Worm (Caenorhabditis elegans): ENCODE data around the gene lgc-17.
A peak's percentile ranks its signal among the peaks of the same experiment; 100 is the strongest.

lgc-17 gene

DNA sequence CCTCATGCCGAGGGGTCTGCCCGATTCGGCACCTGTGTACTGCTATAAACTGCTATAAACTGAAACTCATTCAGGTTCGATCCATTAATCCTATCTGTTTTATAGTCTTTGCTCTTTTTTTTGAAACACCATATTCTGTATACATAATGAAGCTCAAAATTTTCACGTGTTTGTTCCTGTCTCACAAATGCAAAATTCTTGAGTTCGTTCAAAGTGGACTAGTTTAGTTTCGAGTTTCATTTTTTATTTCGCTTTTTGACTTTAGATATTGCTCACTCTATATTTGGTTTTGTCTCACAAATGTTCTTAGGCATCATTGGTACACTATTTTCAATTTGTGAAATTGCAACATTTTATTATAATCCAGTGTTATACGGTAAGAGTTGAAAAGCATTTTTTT is at the start of gene lgc-17:
lgc-17 (plus strand) TSS at position 301 of the 400 bp plus-strand sequence.
- TF ChIP-seq aly-1 (tag; optimal IDR thresholded peaks at IDR 0.05) (no peak), ets-7 (tag; optimal IDR thresholded peaks at IDR 0.05) (no peak), ceh-36 (tag; optimal IDR thresholded peaks at IDR 0.05) (no peak), ama-1 (optimal IDR thresholded peaks at IDR 0.05) (no peak), F13C5.2 (tag; optimal IDR thresholded peaks at IDR 0.05) (no peak), ceh-13 (GFP tag; optimal IDR thresholded peaks at IDR 0.05) (no peak)

DNA sequence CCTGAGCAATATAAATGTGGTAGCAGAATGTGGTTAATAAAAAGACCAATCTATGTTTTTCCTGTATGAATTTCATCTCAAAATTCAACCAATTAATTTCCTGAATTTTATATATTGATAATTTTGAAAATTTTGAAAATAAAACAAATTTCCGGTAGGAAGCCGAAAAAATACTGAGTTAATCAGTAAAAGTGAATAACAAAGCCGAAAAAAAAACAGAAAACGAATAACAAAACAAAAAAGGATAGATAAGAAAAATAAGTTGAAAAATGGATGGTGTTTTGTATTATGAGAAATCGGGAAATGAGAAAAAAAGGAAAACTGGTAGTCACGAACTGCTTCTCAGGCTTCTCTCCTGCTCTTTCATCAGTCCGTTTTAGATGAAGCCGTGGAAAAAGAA is 47.6 kb upstream of the lgc-17 start, which contains the start of gene tmem-145:
tmem-145 (minus strand) TSS at position 101 of the 400 bp plus-strand sequence.
- no peak for TF ChIP-seq tbx-11 (GFP tag; IDR thresholded peaks at IDR 0.05)
- TF ChIP-seq hnd-1 (tag; optimal IDR thresholded peaks at IDR 0.05): no peak
- TF ChIP-seq ets-7 (tag; optimal IDR thresholded peaks at IDR 0.05): no peak
- no peak for TF ChIP-seq hmbx-1 (tag; optimal IDR thresholded peaks at IDR 0.05)
- TF ChIP-seq F13C5.2 (tag; optimal IDR thresholded peaks at IDR 0.05): no peak
- no peak for TF ChIP-seq aly-1 (tag; optimal IDR thresholded peaks at IDR 0.05)
- TF ChIP-seq tra-4 (tag; optimal IDR thresholded peaks at IDR 0.05): no peak
- TF ChIP-seq hmg-4 (GFP tag; optimal IDR thresholded peaks at IDR 0.05): no peak
- no peak for TF ChIP-seq pes-1 (GFP tag; IDR thresholded peaks at IDR 0.05)
- no peak for TF ChIP-seq ceh-13 (GFP tag; optimal IDR thresholded peaks at IDR 0.05)
- no peak for TF ChIP-seq tbx-37 (GFP tag; conservative IDR thresholded peaks at IDR 0.05)
- no peak for TF ChIP-seq scrt-1 (GFP tag; IDR thresholded peaks at IDR 0.05)
- no peak for TF ChIP-seq ama-1 (optimal IDR thresholded peaks at IDR 0.05)
- TF ChIP-seq ceh-36 (tag; optimal IDR thresholded peaks at IDR 0.05): no peak

DNA sequence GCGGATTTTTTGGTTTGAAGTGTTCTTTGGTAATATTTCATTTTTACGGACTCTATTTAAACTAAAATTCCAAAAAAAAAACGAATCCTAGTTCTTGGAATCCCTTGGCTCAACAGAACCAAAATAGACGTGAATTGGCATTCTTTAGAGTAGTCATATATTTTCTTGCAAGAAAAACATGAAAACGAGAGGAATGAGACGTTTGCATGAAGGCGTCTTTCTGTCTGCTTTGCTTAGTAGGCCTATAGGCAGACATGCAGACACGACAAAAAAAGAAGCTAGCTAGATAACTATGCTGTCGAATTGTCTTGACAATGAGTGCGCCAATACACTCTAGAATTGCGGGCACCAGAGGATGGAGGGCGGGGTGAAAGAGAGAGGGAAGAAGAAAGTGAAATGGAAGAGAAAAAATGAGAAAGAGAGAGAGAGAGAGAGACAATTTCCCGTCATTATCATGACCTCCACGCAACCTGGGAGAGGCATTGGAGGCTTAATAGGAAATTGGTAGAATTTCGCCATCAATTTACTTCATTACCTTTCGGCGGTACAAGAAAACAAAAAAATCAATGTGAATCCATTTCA is 40.7 kb upstream of the lgc-17 start:
- TF ChIP-seq ets-7 (tag; optimal IDR thresholded peaks at IDR 0.05): no peak
- TF ChIP-seq ama-1 (optimal IDR thresholded peaks at IDR 0.05): no peak
- no peak for TF ChIP-seq hmg-4 (GFP tag; optimal IDR thresholded peaks at IDR 0.05)
- no peak for TF ChIP-seq B0310.2 (tag; optimal IDR thresholded peaks at IDR 0.05)
- no peak for TF ChIP-seq flt-1 (GFP tag; IDR thresholded peaks at IDR 0.05)
- no peak for TF ChIP-seq hnd-1 (tag; optimal IDR thresholded peaks at IDR 0.05)
- TF ChIP-seq pes-1 (GFP tag; IDR thresholded peaks at IDR 0.05): no peak
- no peak for TF ChIP-seq F13C5.2 (tag; optimal IDR thresholded peaks at IDR 0.05)
- no peak for TF ChIP-seq scrt-1 (GFP tag; IDR thresholded peaks at IDR 0.05)

DNA sequence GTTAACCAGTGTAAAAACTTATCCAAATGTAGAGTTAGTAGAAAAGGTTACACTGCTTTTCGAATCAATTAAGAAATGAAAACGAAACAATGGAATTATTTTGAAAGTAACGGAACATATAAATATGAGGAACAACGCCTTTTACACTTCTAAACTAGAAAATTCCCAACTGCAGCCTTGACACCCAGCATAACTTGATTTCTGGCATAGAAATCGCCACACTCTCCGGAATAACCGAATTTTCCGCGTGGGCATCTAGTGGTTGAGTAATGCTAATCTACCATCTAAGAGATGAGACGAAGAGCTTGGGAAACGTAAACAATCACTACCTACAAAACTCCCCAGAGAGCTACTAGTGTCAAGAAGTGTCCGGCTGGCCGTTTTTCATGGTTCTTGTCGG is 40.1 kb upstream of the lgc-17 start:
- TF ChIP-seq hmbx-1 (tag; optimal IDR thresholded peaks at IDR 0.05) (no peak), ets-7 (tag; optimal IDR thresholded peaks at IDR 0.05) (no peak), B0310.2 (tag; optimal IDR thresholded peaks at IDR 0.05) (no peak), ceh-36 (tag; optimal IDR thresholded peaks at IDR 0.05) (no peak), scrt-1 (GFP tag; IDR thresholded peaks at IDR 0.05) (no peak), F13C5.2 (tag; optimal IDR thresholded peaks at IDR 0.05) (no peak), ceh-13 (GFP tag; optimal IDR thresholded peaks at IDR 0.05) (no peak), flt-1 (GFP tag; IDR thresholded peaks at IDR 0.05) (no peak), sea-1 (GFP tag; conservative IDR thresholded peaks at IDR 0.05) (no peak), ama-1 (optimal IDR thresholded peaks at IDR 0.05) (no peak), hmg-4 (GFP tag; optimal IDR thresholded peaks at IDR 0.05) (no peak), aly-1 (tag; optimal IDR thresholded peaks at IDR 0.05) (no peak), hnd-1 (tag; optimal IDR thresholded peaks at IDR 0.05) (no peak), tra-4 (tag; optimal IDR thresholded peaks at IDR 0.05) (no peak), tbx-11 (GFP tag; IDR thresholded peaks at IDR 0.05) (no peak)

DNA sequence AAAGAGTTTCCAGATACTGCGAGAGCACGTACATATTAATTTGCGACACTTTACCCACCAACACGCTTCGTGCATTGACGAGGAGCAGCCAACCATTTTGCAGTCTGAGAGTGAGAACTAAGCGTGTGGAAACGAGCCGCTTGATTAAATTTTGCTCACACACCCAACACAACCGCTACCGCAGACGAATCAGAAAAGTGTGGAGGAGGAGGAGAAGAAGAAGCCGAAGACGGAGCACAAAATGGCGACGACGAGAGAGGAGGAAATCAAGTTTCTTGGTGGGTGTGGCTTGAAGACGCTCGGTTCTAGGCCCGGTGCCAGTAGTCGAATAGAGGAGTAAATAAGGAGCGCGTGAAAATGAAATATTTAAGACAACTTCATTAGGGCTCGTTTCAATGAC is 38.6 kb upstream of the lgc-17 start:
- no peak for TF ChIP-seq aly-1 (tag; optimal IDR thresholded peaks at IDR 0.05)
- no peak for TF ChIP-seq scrt-1 (GFP tag; IDR thresholded peaks at IDR 0.05)
- no peak for TF ChIP-seq F13C5.2 (tag; optimal IDR thresholded peaks at IDR 0.05)
- TF ChIP-seq ama-1 (optimal IDR thresholded peaks at IDR 0.05): no peak
- TF ChIP-seq tra-4 (tag; optimal IDR thresholded peaks at IDR 0.05): no peak
- TF ChIP-seq ceh-36 (tag; optimal IDR thresholded peaks at IDR 0.05): no peak
- TF ChIP-seq ets-7 (tag; optimal IDR thresholded peaks at IDR 0.05): no peak
- TF ChIP-seq B0310.2 (tag; optimal IDR thresholded peaks at IDR 0.05): no peak
- no peak for TF ChIP-seq flt-1 (GFP tag; IDR thresholded peaks at IDR 0.05)
- TF ChIP-seq hmg-4 (GFP tag; optimal IDR thresholded peaks at IDR 0.05): no peak
- TF ChIP-seq ceh-13 (GFP tag; optimal IDR thresholded peaks at IDR 0.05): no peak
- TF ChIP-seq sea-1 (GFP tag; conservative IDR thresholded peaks at IDR 0.05): no peak
- no peak for TF ChIP-seq hnd-1 (tag; optimal IDR thresholded peaks at IDR 0.05)
- TF ChIP-seq tbx-11 (GFP tag; IDR thresholded peaks at IDR 0.05): no peak
- no peak for TF ChIP-seq pes-1 (GFP tag; IDR thresholded peaks at IDR 0.05)
- no peak for TF ChIP-seq tbx-37 (GFP tag; conservative IDR thresholded peaks at IDR 0.05)
- no peak for TF ChIP-seq hmbx-1 (tag; optimal IDR thresholded peaks at IDR 0.05)

DNA sequence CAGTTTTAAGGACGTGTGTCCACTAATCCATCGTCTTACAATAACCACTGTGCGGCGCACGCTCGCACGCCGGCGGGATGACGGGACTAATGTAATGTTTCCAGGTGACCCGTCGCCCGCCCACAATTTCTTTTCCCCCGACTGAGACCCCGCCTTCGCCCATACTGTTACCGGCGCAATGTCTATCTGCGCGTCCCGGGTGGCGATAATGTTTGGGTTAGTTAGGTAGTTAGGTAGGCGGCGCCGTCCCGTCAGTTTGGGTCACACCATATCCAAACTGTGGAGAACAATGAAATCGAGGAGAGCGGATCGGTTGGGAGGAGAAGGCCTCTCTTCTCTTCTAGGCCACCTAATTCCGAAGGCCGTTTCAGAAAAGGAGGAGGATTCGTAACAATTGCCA is 35.1 kb upstream of the lgc-17 start:
- TF ChIP-seq hmg-4 (GFP tag; optimal IDR thresholded peaks at IDR 0.05) (peak; percentile 27), ceh-36 (tag; optimal IDR thresholded peaks at IDR 0.05) (peak; percentile 26), sea-1 (GFP tag; conservative IDR thresholded peaks at IDR 0.05) (no peak), aly-1 (tag; optimal IDR thresholded peaks at IDR 0.05) (peak; percentile 1)

DNA sequence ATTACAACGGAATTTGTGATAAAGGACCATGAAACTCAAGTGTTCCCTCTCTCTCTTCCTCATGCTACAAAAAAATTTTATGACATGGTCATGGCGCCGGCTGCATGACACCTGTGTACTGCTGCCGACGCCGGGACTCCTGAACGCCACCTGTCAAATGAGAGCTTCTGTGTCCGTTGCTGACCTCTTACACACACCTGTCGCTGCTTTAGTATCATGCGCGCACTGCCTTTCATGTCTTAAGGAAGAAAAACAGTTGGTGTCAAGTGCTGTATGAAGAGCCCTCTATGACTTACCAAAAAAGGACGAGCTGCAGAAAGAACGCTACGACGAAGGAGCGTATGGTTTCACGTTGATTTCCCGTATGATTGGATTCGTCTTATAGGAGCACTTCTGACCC is 28.8 kb upstream of the lgc-17 start:
- TF ChIP-seq ceh-13 (GFP tag; optimal IDR thresholded peaks at IDR 0.05) (no peak), tra-4 (tag; optimal IDR thresholded peaks at IDR 0.05) (no peak), hmbx-1 (tag; optimal IDR thresholded peaks at IDR 0.05) (no peak), aly-1 (tag; optimal IDR thresholded peaks at IDR 0.05) (no peak), sea-1 (GFP tag; conservative IDR thresholded peaks at IDR 0.05) (no peak), ets-7 (tag; optimal IDR thresholded peaks at IDR 0.05) (no peak), B0310.2 (tag; optimal IDR thresholded peaks at IDR 0.05) (no peak), pes-1 (GFP tag; IDR thresholded peaks at IDR 0.05) (no peak), tbx-11 (GFP tag; IDR thresholded peaks at IDR 0.05) (no peak), F13C5.2 (tag; optimal IDR thresholded peaks at IDR 0.05) (no peak), ama-1 (optimal IDR thresholded peaks at IDR 0.05) (no peak)

DNA sequence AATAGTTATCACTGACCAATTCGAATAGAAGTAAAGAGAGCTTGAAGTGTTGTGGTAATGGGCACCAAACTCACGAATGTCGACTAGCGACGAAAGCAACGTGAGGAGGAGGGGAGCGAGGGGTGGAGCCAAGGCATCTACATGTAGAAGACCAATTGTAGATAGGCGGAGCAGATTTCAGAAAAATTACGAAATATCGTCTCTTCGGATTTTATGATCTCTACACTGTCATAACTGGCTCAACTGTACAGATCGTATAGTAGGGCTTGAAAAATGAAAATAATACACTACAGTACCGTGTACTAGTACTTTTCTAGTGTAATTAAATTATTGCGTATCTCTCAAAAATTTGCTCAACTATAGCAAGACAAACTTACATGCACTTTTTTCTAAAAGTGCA is 28.3 kb upstream of the lgc-17 start, which contains the start of gene W03G11.4:
W03G11.4 (minus strand) TSS at position 101 of the 400 bp plus-strand sequence.
- no peak for TF ChIP-seq F13C5.2 (tag; optimal IDR thresholded peaks at IDR 0.05)
- no peak for TF ChIP-seq tra-4 (tag; optimal IDR thresholded peaks at IDR 0.05)
- TF ChIP-seq hmg-4 (GFP tag; optimal IDR thresholded peaks at IDR 0.05): no peak
